Worm (Caenorhabditis elegans) whole organism, late embryonic: ENCODE results near the gene ttr-24.

Experiments used
- F13H6.1 ChIP-seq: sonication (generic microtip); optimal IDR thresholded peaks from 2 replicates; lab custom pipeline; 2016; ENCODE audit warnings: missing genetic modification characterization, missing compliant biosample characterization
- T23F11.4 ChIP-seq: fragments of 200-800 bp; sonication (Bioruptor generic); optimal IDR thresholded peaks from 2 replicates; lab custom pipeline; 2018; ENCODE audit warnings: mild to moderate bottlenecking, missing genetic modification characterization, missing compliant biosample characterization
- ahr-1 ChIP-seq: sonication (generic microtip); optimal IDR thresholded peaks from 2 replicates; lab custom pipeline; 2016; ENCODE audit warnings: missing genetic modification characterization, missing compliant biosample characterization
- ceh-18 ChIP-seq: sonication (generic microtip); optimal IDR thresholded peaks from 2 replicates; lab custom pipeline; 2016; ENCODE audit warnings: missing genetic modification characterization, missing compliant biosample characterization
- ceh-19 ChIP-seq: fragments of 200-800 bp; sonication (Bioruptor generic); optimal IDR thresholded peaks from 2 replicates; lab custom pipeline; 2018; ENCODE audit warnings: mild to moderate bottlenecking, missing genetic modification characterization, missing compliant biosample characterization
- ceh-2 ChIP-seq: sonication (generic microtip); optimal IDR thresholded peaks from 2 replicates; lab custom pipeline; 2016; ENCODE audit warnings: missing genotype, missing genetic modification characterization, missing compliant biosample characterization
- ceh-22 ChIP-seq: sonication (generic microtip); optimal IDR thresholded peaks from 2 replicates; lab custom pipeline; 2017; ENCODE audit warnings: missing biosample characterization, missing genetic modification characterization
- ceh-24 ChIP-seq: sonication (generic microtip); optimal IDR thresholded peaks from 2 replicates; lab custom pipeline; 2016; ENCODE audit warnings: mild to moderate bottlenecking, missing genetic modification characterization, missing compliant biosample characterization
- ceh-31 ChIP-seq: sonication (generic microtip); optimal IDR thresholded peaks from 2 replicates; lab custom pipeline; 2016; ENCODE audit warnings: missing genetic modification characterization, missing compliant biosample characterization
- ceh-6 ChIP-seq: fragments of 200-800 bp; sonication (Bioruptor generic); optimal IDR thresholded peaks from 2 replicates; lab custom pipeline; 2018; ENCODE audit warnings: mild to moderate bottlenecking, missing genetic modification characterization, missing compliant biosample characterization
- che-1 ChIP-seq: sonication (generic microtip); optimal IDR thresholded peaks from 2 replicates; lab custom pipeline; 2016; ENCODE audit warnings: mild to moderate bottlenecking, missing genetic modification characterization, missing compliant biosample characterization
- elt-2 ChIP-seq: sonication (generic microtip); optimal IDR thresholded peaks from 2 replicates; lab custom pipeline; 2016; ENCODE audit warnings: missing genetic modification reagents, missing genetic modification characterization, missing compliant biosample characterization
- elt-4 ChIP-seq: sonication (generic microtip); optimal IDR thresholded peaks from 2 replicates; lab custom pipeline; 2016; ENCODE audit warnings: missing genetic modification characterization, missing compliant biosample characterization
- ets-4 ChIP-seq: sonication (generic microtip); optimal IDR thresholded peaks from 2 replicates; lab custom pipeline; 2016; ENCODE audit warnings: missing genetic modification characterization, missing compliant biosample characterization
- eyg-1 ChIP-seq: sonication (generic microtip); optimal IDR thresholded peaks from 2 replicates; lab custom pipeline; 2016; ENCODE audit warnings: missing genotype, missing genetic modification characterization, missing compliant biosample characterization
- fax-1 ChIP-seq: sonication (generic microtip); optimal IDR thresholded peaks from 2 replicates; lab custom pipeline; 2016; ENCODE audit warnings: missing genotype, missing genetic modification characterization, missing compliant biosample characterization
- fkh-10 ChIP-seq: fragments of 150-350 bp; optimal IDR thresholded peaks from 2 replicates; lab custom pipeline; 2014; ENCODE audit warnings: missing biosample characterization, missing genetic modification reagents, missing genetic modification characterization
- fkh-6 ChIP-seq: sonication (generic microtip); optimal IDR thresholded peaks from 2 replicates; lab custom pipeline; 2016; ENCODE audit warnings: missing genetic modification characterization, missing compliant biosample characterization
- gmeb-2 ChIP-seq: sonication (generic microtip); optimal IDR thresholded peaks from 2 replicates; lab custom pipeline; 2016; ENCODE audit warnings: missing genetic modification characterization, inconsistent platforms, missing compliant biosample characterization
- hlh-15 ChIP-seq: sonication (generic microtip); optimal IDR thresholded peaks from 2 replicates; lab custom pipeline; 2016; ENCODE audit warnings: missing genetic modification characterization, missing compliant biosample characterization
- hlh-6 ChIP-seq: sonication (generic microtip); optimal IDR thresholded peaks from 2 replicates; lab custom pipeline; 2016; ENCODE audit warnings: missing genotype, missing genetic modification characterization, missing compliant biosample characterization
- hlh-8 ChIP-seq: sonication (generic microtip); optimal IDR thresholded peaks from 2 replicates; lab custom pipeline; 2016; ENCODE audit warnings: missing genotype, missing genetic modification characterization, missing compliant biosample characterization
- lim-6 ChIP-seq: sonication (generic microtip); optimal IDR thresholded peaks from 2 replicates; lab custom pipeline; 2016; ENCODE audit warnings: missing genetic modification characterization, missing compliant biosample characterization
- madf-2 ChIP-seq: sonication (generic microtip); optimal IDR thresholded peaks from 2 replicates; lab custom pipeline; 2017; ENCODE audit warnings: missing genetic modification characterization, missing compliant biosample characterization
- nfya-1 ChIP-seq: sonication (generic microtip); optimal IDR thresholded peaks from 2 replicates; lab custom pipeline; 2017; ENCODE audit warnings: missing genetic modification characterization, mild to moderate bottlenecking, missing compliant biosample characterization, antibody characterized with exemption, moderate library complexity
- npax-4 ChIP-seq: sonication (generic microtip); optimal IDR thresholded peaks from 2 replicates; lab custom pipeline; 2016; ENCODE audit warnings: missing genetic modification characterization, missing compliant biosample characterization
- odd-2 ChIP-seq: sonication (generic microtip); optimal IDR thresholded peaks from 2 replicates; lab custom pipeline; 2017; ENCODE audit warnings: antibody characterized with exemption, mild to moderate bottlenecking, missing genetic modification characterization, missing compliant biosample characterization
- pag-3 ChIP-seq: sonication (generic microtip); optimal IDR thresholded peaks from 2 replicates; lab custom pipeline; 2016; ENCODE audit warnings: missing compliant biosample characterization, missing genetic modification characterization, borderline replicate concordance
- pha-4 ChIP-seq: fragments of 150-350 bp; optimal IDR thresholded peaks from 2 replicates; lab custom pipeline; 2018; ENCODE audit warnings: missing biosample characterization, missing genetic modification reagents, missing genetic modification characterization
- pqm-1 ChIP-seq: sonication (generic microtip); optimal IDR thresholded peaks from 2 replicates; lab custom pipeline; 2016; ENCODE audit warnings: missing genetic modification characterization, missing compliant biosample characterization
- pros-1 ChIP-seq: fragments of 150-350 bp; optimal IDR thresholded peaks from 2 replicates; lab custom pipeline; 2014; ENCODE audit warnings: missing biosample characterization, missing genetic modification reagents, missing genetic modification characterization
- ref-2 ChIP-seq: sonication (generic microtip); optimal IDR thresholded peaks from 2 replicates; lab custom pipeline; 2016; ENCODE audit warnings: missing genetic modification characterization, missing compliant biosample characterization
- sox-4 ChIP-seq: sonication (generic microtip); optimal IDR thresholded peaks from 2 replicates; lab custom pipeline; 2017; ENCODE audit warnings: mild to moderate bottlenecking, missing genetic modification characterization, inconsistent platforms, missing compliant biosample characterization
- syd-9 ChIP-seq: sonication (generic microtip); optimal IDR thresholded peaks from 2 replicates; lab custom pipeline; 2016; ENCODE audit warnings: mild to moderate bottlenecking, missing genetic modification characterization, moderate library complexity, missing compliant biosample characterization
- tbx-7 ChIP-seq: sonication (generic microtip); optimal IDR thresholded peaks from 2 replicates; lab custom pipeline; 2016; ENCODE audit warnings: missing genotype, missing genetic modification characterization, missing compliant biosample characterization
- ttx-3 ChIP-seq: sonication (generic microtip); optimal IDR thresholded peaks from 2 replicates; lab custom pipeline; 2016; ENCODE audit warnings: missing genetic modification reagents, missing genetic modification characterization, missing compliant biosample characterization
- unc-3 ChIP-seq, 2 experiments: fragments of 200-800 bp in 1 of 2; sonication (Bioruptor generic) in 1 of 2; sonication (generic microtip) in 1 of 2; conservative IDR thresholded peaks in 1 of 2; optimal IDR thresholded peaks in 1 of 2; 2 replicates each; pipeline versions ENCODE4 v1.3.6 to Lab custom; 2016 to 2022; ENCODE audit warnings: missing compliant biosample characterization in 2 of 2, missing genetic modification characterization in 2 of 2, missing genetic modification reagents in 1 of 2
- ztf-16 ChIP-seq: sonication (generic microtip); optimal IDR thresholded peaks from 2 replicates; lab custom pipeline; 2017; ENCODE audit warnings: missing genetic modification characterization, missing compliant biosample characterization

The ttr-24 gene

DNA sequence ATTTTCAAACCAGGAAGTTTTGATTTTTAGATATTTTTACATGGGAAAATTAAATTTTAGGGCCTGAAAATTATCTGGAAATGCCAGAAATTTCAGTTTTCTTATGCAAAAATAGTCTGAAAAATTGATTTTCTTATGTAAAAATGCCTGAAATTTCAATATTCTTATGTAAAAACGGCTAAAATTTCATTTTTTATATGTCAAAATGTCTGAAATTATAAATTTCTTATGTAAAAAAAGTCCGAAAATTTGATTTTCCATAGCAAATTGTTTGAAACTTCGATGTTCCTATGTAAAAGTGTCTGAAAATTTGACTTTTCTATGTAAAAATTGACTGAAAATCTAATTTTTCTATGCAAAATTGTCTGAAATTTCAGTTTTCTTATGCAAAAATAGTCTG, 23.2 kb upstream of the ttr-24 start, which contains the start of gene Y51A2D.13:
Gene Y51A2D.13 (minus strand): TSS at position 101 of the 400 bp plus-strand sequence.
- TF ChIP-seq ref-2 (tag; lab: Kevin White, UChicago) (no peak), hlh-6 (tag; lab: Kevin White, UChicago) (no peak), odd-2 (tag; lab: Kevin White, UChicago) (no peak), ets-4 (tag; lab: Kevin White, UChicago) (no peak), elt-4 (no peak), npax-4 (tag; lab: Kevin White, UChicago) (no peak), ahr-1 (tag; lab: Kevin White, UChicago) (no peak), che-1 (tag; lab: Kevin White, UChicago) (no peak), ceh-2 (no peak), pqm-1 (tag; lab: Kevin White, UChicago) (no peak), madf-2 (no peak), ceh-31 (tag; lab: Kevin White, UChicago) (no peak), gmeb-2 (tag; lab: Kevin White, UChicago) (no peak), ztf-16 (tag; lab: Kevin White, UChicago) (no peak)

ce11 chrV:18578306-18578705, 21.9 kb upstream of the ttr-24 start:
- no peak for TF ChIP-seq madf-2
- TF ChIP-seq fax-1 (tag; lab: Kevin White, UChicago), result no peak
- no peak for TF ChIP-seq ceh-31 (tag; lab: Kevin White, UChicago)
- no peak for TF ChIP-seq elt-2
- TF ChIP-seq che-1 (tag; lab: Kevin White, UChicago), result no peak
- TF ChIP-seq pros-1 (tag; lab: Kevin White, UChicago), result no peak
- TF ChIP-seq sox-4 (tag; lab: Kevin White, UChicago), result no peak
- no peak for TF ChIP-seq ceh-19 (GFP tag; lab: Kevin White, UChicago)
- no peak for TF ChIP-seq unc-3 (GFP tag; conservative IDR thresholded peaks at IDR 0.05; lab: Robert Waterston, UW)
- TF ChIP-seq unc-3 (tag; optimal IDR thresholded peaks at IDR 0.05; lab: Kevin White, UChicago), result no peak
- TF ChIP-seq ceh-24 (tag; lab: Kevin White, UChicago), result no peak
- TF ChIP-seq npax-4 (tag; lab: Kevin White, UChicago), result no peak
- TF ChIP-seq, all 69 proteins: peak for 0

DNA sequence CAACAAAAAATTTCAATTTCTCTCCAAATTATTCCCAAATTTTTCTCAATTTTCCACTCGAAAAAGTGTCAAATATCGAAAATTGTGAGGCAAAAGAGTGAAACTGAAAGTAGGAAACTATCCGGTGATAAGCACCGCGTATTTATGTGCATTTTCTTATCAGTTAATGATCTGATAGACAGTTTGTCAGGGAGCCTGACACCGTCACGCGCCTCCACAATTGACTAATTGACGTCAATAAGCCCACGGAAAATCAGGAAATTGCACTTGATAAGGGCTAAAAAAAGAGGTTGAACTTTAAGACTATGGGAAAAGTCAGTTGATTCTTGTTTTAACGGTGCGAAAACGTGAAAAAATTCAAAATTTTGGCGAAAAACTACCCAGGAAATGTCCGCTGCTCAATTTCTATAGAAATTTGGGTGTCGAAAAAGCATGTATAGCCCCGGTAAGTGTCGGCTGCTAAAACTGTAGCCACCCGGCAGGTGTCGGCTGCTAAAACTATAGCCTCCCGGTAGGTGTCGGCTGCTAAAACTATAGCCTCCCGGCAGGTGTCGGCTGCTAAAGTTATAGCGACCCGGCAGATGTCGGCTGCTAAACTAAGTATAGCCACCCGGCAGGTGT, 21.1 kb upstream of the ttr-24 start:
- TF ChIP-seq ttx-3 (tag; lab: Kevin White, UChicago) (no peak), fkh-6 (tag; lab: Kevin White, UChicago) (no peak), ref-2 (tag; lab: Kevin White, UChicago) (no peak), nfya-1 (tag; lab: Kevin White, UChicago) (no peak), elt-2 (peak; percentile 79), fkh-10 (GFP tag; lab: Kevin White, UChicago) (no peak), hlh-8 (tag; lab: Kevin White, UChicago) (no peak)

ce11 chrV:18576128-18576527, 19.7 kb upstream of the ttr-24 start:
- TF ChIP-seq lim-6 (tag; lab: Kevin White, UChicago) (no peak), pha-4 (tag; lab: Kevin White, UChicago) (no peak), ahr-1 (tag; lab: Kevin White, UChicago) (no peak), hlh-15 (no peak), T23F11.4 (GFP tag; lab: Kevin White, UChicago) (no peak), ceh-6 (no peak), tbx-7 (no peak), F13H6.1 (tag; lab: Kevin White, UChicago) (no peak), eyg-1 (tag; lab: Kevin White, UChicago) (no peak), ceh-22 (tag; lab: Kevin White, UChicago) (no peak), sox-4 (tag; lab: Kevin White, UChicago) (no peak), hlh-8 (tag; lab: Kevin White, UChicago) (no peak), unc-3 (GFP tag; conservative IDR thresholded peaks at IDR 0.05; lab: Robert Waterston, UW) (no peak), unc-3 (tag; optimal IDR thresholded peaks at IDR 0.05; lab: Kevin White, UChicago) (no peak), pag-3 (tag; lab: Kevin White, UChicago) (no peak), ceh-18 (tag; lab: Kevin White, UChicago) (no peak), fkh-10 (GFP tag; lab: Kevin White, UChicago) (no peak), elt-4 (no peak), syd-9 (tag; lab: Kevin White, UChicago) (no peak)
